Fruit fly (Drosophila melanogaster): ENCODE data around the gene Sr-CIV.

dm6 chr2L:3485506-3485905 lies 38.4 kb downstream of the Sr-CIV start:
- no peak for TF ChIP-seq psq (GFP tag; optimal IDR thresholded peaks at IDR 0.05)
- no peak for TF ChIP-seq GATAe (GFP tag; conservative IDR thresholded peaks at IDR 0.05)

Data from whole organism, embryonic.